Fruit fly (Drosophila melanogaster): ENCODE measurements around the gene CG31267.

- no peak for TF ChIP-seq fd85E (GFP tag; optimal IDR thresholded peaks at IDR 0.05)
- no peak for TF ChIP-seq dsx (GFP tag; optimal IDR thresholded peaks at IDR 0.05; ENCODE audit: poor library complexity, severe bottlenecking)
- no peak for TF ChIP-seq Eip93F (GFP tag; optimal IDR thresholded peaks at IDR 0.05)
- no peak for TF ChIP-seq CG11762 (GFP tag; optimal IDR thresholded peaks at IDR 0.05; ENCODE audit: insufficient read depth)
- no peak for TF ChIP-seq CG10631 (GFP tag; optimal IDR thresholded peaks at IDR 0.05)
- TF ChIP-seq Eip78C (GFP tag): no peak
- no peak for TF ChIP-seq CG8319 (GFP tag; optimal IDR thresholded peaks at IDR 0.05)
- TF ChIP-seq ss (GFP tag; optimal IDR thresholded peaks at IDR 0.05): no peak
Measured at dm6 chr3R:17138699-17139098, 4.7 kb downstream of the CG31267 start, which contains the start of gene CG5265.

Measured in whole organism, prepupa.